Fruit fly (Drosophila melanogaster): ENCODE measurements around the gene mip130.

Gene mip130

DNA sequence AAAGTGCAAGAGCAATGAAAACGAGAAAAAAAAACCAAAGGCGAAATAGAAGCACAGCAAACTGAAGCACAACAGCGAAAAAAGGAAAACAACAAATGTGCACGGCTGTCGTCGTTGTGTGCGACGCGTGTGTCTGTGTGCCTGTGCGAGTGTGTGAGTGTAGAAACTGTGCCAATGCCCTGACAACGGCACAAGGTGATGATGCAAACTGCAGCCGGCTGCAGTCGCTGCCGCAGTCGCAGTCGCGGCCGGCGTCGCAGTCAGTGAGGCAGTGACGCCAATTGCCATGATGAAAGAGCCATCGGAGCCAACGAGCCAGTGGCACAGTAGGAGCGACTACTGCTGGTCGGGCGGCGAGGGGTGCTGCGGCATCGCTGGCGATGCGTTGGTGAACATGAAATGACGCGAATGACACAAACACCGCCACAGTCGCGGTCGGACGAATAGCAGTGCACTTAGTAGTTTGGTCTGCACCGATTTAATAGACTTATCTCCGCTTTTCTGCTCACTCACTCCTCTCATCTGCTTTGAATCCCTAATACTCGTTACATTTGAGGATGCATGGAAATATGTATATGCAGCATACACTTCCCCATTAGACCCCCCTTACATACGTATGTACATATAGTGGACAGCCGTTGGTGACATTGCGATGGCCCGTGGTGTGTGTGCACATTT, 60.7 kb downstream of the mip130 start (continued):
- TF ChIP-seq CG30431 (GFP tag; optimal IDR thresholded peaks at IDR 0.05) = peak; percentile 24
- TF ChIP-seq CG34224 (GFP tag; IDR thresholded peaks at IDR 0.05; ENCODE audit: partially characterized antibody) = no peak
- TF ChIP-seq danr (GFP tag; IDR thresholded peaks at IDR 0.05) = no peak
- TF ChIP-seq dati (GFP tag; IDR thresholded peaks at IDR 0.05) = no peak
